Worm (Caenorhabditis elegans) whole organism, early embryonic: Measurements from ENCODE around the gene C29F7.2.

Experiments
- F13C5.2 ChIP-seq: sonication (generic microtip); optimal IDR thresholded peaks from 2 replicates; lab custom pipeline; 2017; ENCODE audit warnings: mild to moderate bottlenecking, missing genetic modification characterization, inconsistent platforms, missing compliant biosample characterization
- aly-1 ChIP-seq: sonication (generic microtip); optimal IDR thresholded peaks from 2 replicates; lab custom pipeline; 2016; ENCODE audit warnings: missing genetic modification characterization, missing compliant biosample characterization
- ama-1 ChIP-seq: fragments of 150-350 bp; optimal IDR thresholded peaks from 2 replicates; lab custom pipeline; 2014
- ceh-13 ChIP-seq: fragments of 200-800 bp; sonication (Bioruptor generic); optimal IDR thresholded peaks from 2 replicates; lab custom pipeline; 2018; ENCODE audit warnings: mild to moderate bottlenecking, missing genetic modification characterization, missing compliant biosample characterization
- ceh-36 ChIP-seq: sonication (generic microtip); optimal IDR thresholded peaks from 2 replicates; lab custom pipeline; 2016; ENCODE audit warnings: missing genetic modification characterization, inconsistent platforms, missing compliant biosample characterization
- ets-7 ChIP-seq: sonication (generic microtip); optimal IDR thresholded peaks from 2 replicates; lab custom pipeline; 2016; ENCODE audit warnings: missing genotype, missing genetic modification characterization, missing compliant biosample characterization
- flt-1 ChIP-seq: fragments of 200-800 bp; sonication (Bioruptor generic); IDR thresholded peaks from 2 replicates; pipeline ENCODE4 v1.3.6; 2022; ENCODE audit warnings: missing genetic modification characterization, missing compliant biosample characterization
- hmbx-1 ChIP-seq: sonication (generic microtip); optimal IDR thresholded peaks from 2 replicates; lab custom pipeline; 2016; ENCODE audit warnings: mild to moderate bottlenecking, missing genetic modification characterization, missing compliant biosample characterization
- hmg-4 ChIP-seq: fragments of 200-800 bp; sonication (Bioruptor generic); optimal IDR thresholded peaks from 2 replicates; lab custom pipeline; 2018; ENCODE audit warnings: mild to moderate bottlenecking, missing genetic modification characterization, missing compliant biosample characterization
- hnd-1 ChIP-seq: sonication (generic microtip); optimal IDR thresholded peaks from 2 replicates; lab custom pipeline; 2016; ENCODE audit warnings: missing genetic modification characterization, missing compliant biosample characterization
- pes-1 ChIP-seq: fragments of 200-800 bp; sonication (Bioruptor generic); IDR thresholded peaks from 2 replicates; pipeline ENCODE4 v1.3.6; 2022; ENCODE audit warnings: missing genetic modification reagents, missing genetic modification characterization, missing compliant biosample characterization
- scrt-1 ChIP-seq: fragments of 200-800 bp; sonication (Bioruptor generic); IDR thresholded peaks from 2 replicates; pipeline ENCODE4 v1.3.6; 2022; ENCODE audit warnings: missing genetic modification characterization, missing compliant biosample characterization
- sea-1 ChIP-seq: fragments of 200-800 bp; sonication (Bioruptor generic); conservative IDR thresholded peaks from 2 replicates; pipeline ENCODE4 v1.3.6; 2022; ENCODE audit warnings: missing genetic modification characterization, missing compliant biosample characterization
- tra-4 ChIP-seq: sonication (generic microtip); optimal IDR thresholded peaks from 2 replicates; lab custom pipeline; 2017; ENCODE audit warnings: missing genetic modification characterization, missing compliant biosample characterization

DNA sequence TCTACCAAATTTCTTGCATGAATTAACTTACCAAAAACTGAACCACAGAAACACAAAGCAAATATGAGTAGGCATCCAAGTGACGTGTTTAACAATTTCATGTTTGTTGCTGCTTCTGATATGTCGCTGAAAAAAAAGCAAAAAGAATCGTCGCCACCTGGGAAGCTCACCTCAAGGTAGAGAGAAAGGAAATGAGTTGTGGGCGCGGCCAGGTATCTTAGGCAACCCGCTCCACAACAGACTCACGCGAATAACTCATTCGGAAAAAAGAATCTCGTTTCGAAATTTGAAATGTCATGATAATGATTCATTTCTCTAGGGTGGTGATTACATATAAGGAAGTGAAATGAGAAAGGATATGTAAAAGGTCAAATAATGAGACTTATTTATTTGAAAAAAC is 20.9 kb upstream of the C29F7.2 start, which contains the start of gene irld-2:
- TF ChIP-seq F13C5.2 (tag; lab: Kevin White, UChicago) (no peak), ama-1 (lab: Kevin White, UChicago) (no peak), ets-7 (tag; lab: Kevin White, UChicago) (no peak), hmg-4 (GFP tag; lab: Kevin White, UChicago) (no peak), ceh-13 (GFP tag; lab: Kevin White, UChicago) (no peak), aly-1 (tag; lab: Kevin White, UChicago) (no peak), hnd-1 (tag; lab: Kevin White, UChicago) (no peak), hmbx-1 (tag; lab: Kevin White, UChicago) (no peak), sea-1 (GFP tag; lab: Robert Waterston, UW) (no peak), flt-1 (no peak), ceh-36 (tag; lab: Kevin White, UChicago) (no peak), pes-1 (GFP tag; lab: Robert Waterston, UW) (no peak), tra-4 (tag; lab: Kevin White, UChicago) (no peak), scrt-1 (GFP tag; lab: Robert Waterston, UW) (no peak)
